Fruit fly (Drosophila melanogaster) whole organism, prepupa: Measurements from ENCODE around the gene CG31068.

Experiments
- CG15336 ChIP-seq: fragments of 200-800 bp; sonication (Bioruptor generic); IDR thresholded peaks from 2 replicates; pipeline ENCODE4 v1.3.6; 2022; ENCODE audit warnings: missing biosample characterization, missing genetic modification characterization
- CG3032 ChIP-seq: fragments of 200-800 bp; optimal IDR thresholded peaks from 2 replicates; lab custom pipeline; 2019; ENCODE audit warnings: missing biosample characterization, mild to moderate bottlenecking, missing genetic modification characterization, moderate library complexity
- acj6 ChIP-seq: fragments of 200-800 bp; sonication (Bioruptor generic); optimal IDR thresholded peaks from 3 replicates; lab custom pipeline; 2016; ENCODE audit warnings: missing biosample characterization, missing genetic modification characterization

dm6 chr3R:27214949-27215348, 18.5 kb upstream of the CG31068 start:
- no peak for TF ChIP-seq CG15336 (GFP tag; lab: Robert Waterston, UW)
- TF ChIP-seq acj6 (GFP tag; lab: Kevin White, UChicago): no peak
- no peak for TF ChIP-seq CG3032 (tag; lab: Kevin White, UChicago)
